Worm (Caenorhabditis elegans) whole organism, L4 larva: ENCODE results near the gene Y116A8C.470.

Experiments
- R02D3.7 ChIP-seq: fragments of 150-350 bp; sonication (generic microtip); optimal IDR thresholded peaks from 3 replicates; lab custom pipeline; 2014; ENCODE audit warnings: missing biosample characterization, missing genetic modification characterization
- lin-39 ChIP-seq: fragments of 150-350 bp; optimal IDR thresholded peaks from 2 replicates; lab custom pipeline; 2014; ENCODE audit warnings: missing biosample characterization, missing genetic modification reagents, missing genetic modification characterization
- zag-1 ChIP-seq: fragments of 150-350 bp; optimal IDR thresholded peaks from 2 replicates; lab custom pipeline; 2014; ENCODE audit warnings: missing biosample characterization, missing genetic modification characterization

- TF ChIP-seq zag-1, result no peak
- TF ChIP-seq R02D3.7 (tag; lab: Kevin White, UChicago), result no peak
- TF ChIP-seq lin-39 (tag; lab: Kevin White, UChicago), result no peak
Observed at ce11 chrIV:16925363-16925863, 6.3 kb upstream of the Y116A8C.470 start.
